Worm (Caenorhabditis elegans) whole organism, young adult: ENCODE measurements around the gene cua-1.

Experiments used
- B0019.2 ChIP-seq: fragments of 200-800 bp; sonication (Bioruptor generic); conservative IDR thresholded peaks from 2 replicates; pipeline ENCODE4 v1.3.6; 2022; ENCODE audit warnings: missing genetic modification reagents, missing genetic modification characterization, missing compliant biosample characterization
- F49E8.2 ChIP-seq: sonication (generic microtip); optimal IDR thresholded peaks from 3 replicates; lab custom pipeline; 2017; ENCODE audit warnings: missing genetic modification characterization, mild to moderate bottlenecking, missing compliant biosample characterization, antibody characterized with exemption, moderate library complexity; ENCODE audit not compliant: insufficient read depth
- bed-1 ChIP-seq: fragments of 200-800 bp; sonication (Bioruptor generic); IDR thresholded peaks from 2 replicates; pipeline ENCODE4 v1.3.6; 2022; ENCODE audit warnings: missing genetic modification reagents, missing genetic modification characterization, missing compliant biosample characterization
- bed-2 ChIP-seq: fragments of 200-800 bp; sonication (Bioruptor generic); IDR thresholded peaks from 2 replicates; pipeline ENCODE4 v1.3.6; 2022; ENCODE audit warnings: missing genetic modification reagents, missing genetic modification characterization, missing compliant biosample characterization
- hrde-1 ChIP-seq: sonication (generic microtip); optimal IDR thresholded peaks from 2 replicates; lab custom pipeline; 2016; ENCODE audit warnings: missing genetic modification characterization, mild to moderate bottlenecking, missing compliant biosample characterization, moderate library complexity, missing genotype, missing genetic modification reagents, borderline replicate concordance
- tbp1 ChIP-seq: fragments of 200-800 bp; sonication (Bioruptor generic); optimal IDR thresholded peaks from 2 replicates; lab custom pipeline; 2018; ENCODE audit warnings: mild to moderate bottlenecking, missing genetic modification characterization, missing compliant biosample characterization
- ztf-25 ChIP-seq: fragments of 200-800 bp; sonication (Bioruptor generic); IDR thresholded peaks from 2 replicates; pipeline ENCODE4 v1.3.6; 2022; ENCODE audit warnings: missing genetic modification reagents, missing genetic modification characterization, missing compliant biosample characterization

- TF ChIP-seq bed-1 (GFP tag; lab: Robert Waterston, UW), result no peak
- TF ChIP-seq bed-2 (GFP tag; lab: Robert Waterston, UW), result no peak
- no peak for TF ChIP-seq hrde-1
- no peak for TF ChIP-seq B0019.2 (GFP tag; lab: Robert Waterston, UW)
- TF ChIP-seq tbp1, result no peak
- TF ChIP-seq ztf-25 (GFP tag; lab: Robert Waterston, UW), result no peak
- TF ChIP-seq F49E8.2 (tag; lab: Kevin White, UChicago), result no peak
Measured at ce11 chrIII:13492377-13492776, 37.3 kb upstream of the cua-1 start, which contains the start of gene twk-40.
